Worm (Caenorhabditis elegans) whole organism, young adult: Measurements from ENCODE around the gene C17A2.4.

ENCODE experiments used
- B0261.1 ChIP-seq: sonication (generic microtip); optimal IDR thresholded peaks from 2 replicates; lab custom pipeline; 2016; ENCODE audit warnings: mild to moderate bottlenecking, missing genetic modification characterization, moderate library complexity, missing compliant biosample characterization
- B0336.3 ChIP-seq: fragments of 200-800 bp; sonication (Bioruptor generic); IDR thresholded peaks from 2 replicates; pipeline ENCODE4 v1.3.6; 2022; ENCODE audit warnings: missing genetic modification characterization, missing compliant biosample characterization
- C06A6.2 ChIP-seq: fragments of 200-800 bp; sonication (Bioruptor generic); conservative IDR thresholded peaks from 2 replicates; pipeline ENCODE4 v1.3.6; 2022; ENCODE audit warnings: missing genetic modification characterization, missing compliant biosample characterization
- D2030.7 ChIP-seq: fragments of 200-800 bp; sonication (Bioruptor generic); IDR thresholded peaks from 2 replicates; pipeline ENCODE4 v1.3.6; 2022; ENCODE audit warnings: missing genetic modification reagents, missing genetic modification characterization, missing compliant biosample characterization
- F22D6.2 ChIP-seq: sonication (generic microtip); optimal IDR thresholded peaks from 2 replicates; lab custom pipeline; 2016; ENCODE audit warnings: mild to moderate bottlenecking, missing genetic modification characterization, missing compliant biosample characterization
- F23B12.7 ChIP-seq: sonication (generic microtip); optimal IDR thresholded peaks from 2 replicates; lab custom pipeline; 2017; ENCODE audit warnings: missing genetic modification characterization, mild to moderate bottlenecking, missing compliant biosample characterization, antibody characterized with exemption, moderate library complexity; ENCODE audit not compliant: insufficient read depth
- F33H1.4 ChIP-seq: fragments of 200-800 bp; sonication (Bioruptor generic); IDR thresholded peaks from 2 replicates; pipeline ENCODE4 v1.3.6; 2022; ENCODE audit warnings: missing genetic modification reagents, missing genetic modification characterization, missing compliant biosample characterization
- F37B4.10 ChIP-seq: fragments of 200-800 bp; sonication (Bioruptor generic); IDR thresholded peaks from 2 replicates; pipeline ENCODE4 v1.3.6; 2022; ENCODE audit warnings: missing genetic modification characterization, missing compliant biosample characterization
- F57C9.4 ChIP-seq: sonication (generic microtip); optimal IDR thresholded peaks from 2 replicates; lab custom pipeline; 2017; ENCODE audit warnings: mild to moderate bottlenecking, missing genetic modification characterization, missing compliant biosample characterization
- T26A5.8 ChIP-seq: sonication (generic microtip); optimal IDR thresholded peaks from 2 replicates; lab custom pipeline; 2016; ENCODE audit warnings: missing genetic modification characterization, missing compliant biosample characterization
- Y79H2A.3 ChIP-seq: fragments of 200-800 bp; sonication (Bioruptor generic); conservative IDR thresholded peaks from 2 replicates; pipeline ENCODE4 v1.3.6; 2022; ENCODE audit warnings: missing genetic modification reagents, missing genetic modification characterization, missing compliant biosample characterization
- ZK185.1 ChIP-seq: sonication (generic microtip); optimal IDR thresholded peaks from 2 replicates; lab custom pipeline; 2016; ENCODE audit warnings: mild to moderate bottlenecking, missing genetic modification characterization, missing compliant biosample characterization; ENCODE audit not compliant: poor library complexity, severe bottlenecking
- ama-1 ChIP-seq, 3 experiments: fragments of 150-350 bp in 1 of 3; sonication (generic microtip) in 2 of 3; optimal IDR thresholded peaks; 2 replicates each; lab custom pipeline; 2014 to 2018; ENCODE audit warnings: missing biosample characterization in 2 of 3, missing genetic modification characterization in 2 of 3, missing genetic modification reagents in 2 of 3
- athp-1 ChIP-seq: sonication (generic microtip); optimal IDR thresholded peaks from 2 replicates; lab custom pipeline; 2017; ENCODE audit warnings: mild to moderate bottlenecking, missing genetic modification characterization, missing compliant biosample characterization
- attf-3 ChIP-seq: fragments of 200-800 bp; sonication (Bioruptor generic); conservative IDR thresholded peaks from 2 replicates; pipeline ENCODE4 v1.3.6; 2022; ENCODE audit warnings: missing genetic modification reagents, missing genetic modification characterization, missing compliant biosample characterization
- attf-5 ChIP-seq: fragments of 200-800 bp; sonication (Bioruptor generic); optimal IDR thresholded peaks from 2 replicates; lab custom pipeline; 2018; ENCODE audit warnings: mild to moderate bottlenecking, missing genetic modification characterization, missing compliant biosample characterization
- attf-6 ChIP-seq: fragments of 200-800 bp; sonication (Bioruptor generic); IDR thresholded peaks from 2 replicates; pipeline ENCODE4 v1.3.6; 2022; ENCODE audit warnings: missing genetic modification reagents, missing genetic modification characterization, missing compliant biosample characterization
- ccch-3 ChIP-seq: fragments of 200-800 bp; sonication (Bioruptor generic); optimal IDR thresholded peaks from 2 replicates; lab custom pipeline; 2018; ENCODE audit warnings: mild to moderate bottlenecking, missing genetic modification characterization, missing compliant biosample characterization
- ceh-79 ChIP-seq: sonication (generic microtip); optimal IDR thresholded peaks from 2 replicates; lab custom pipeline; 2017; ENCODE audit warnings: mild to moderate bottlenecking, missing genetic modification characterization, missing compliant biosample characterization
- ceh-91 ChIP-seq: fragments of 200-800 bp; sonication (Bioruptor generic); IDR thresholded peaks from 2 replicates; pipeline ENCODE4 v1.3.6; 2022; ENCODE audit warnings: missing genetic modification reagents, missing genetic modification characterization, missing compliant biosample characterization
- die-1 ChIP-seq: sonication (generic microtip); optimal IDR thresholded peaks from 2 replicates; lab custom pipeline; 2016; ENCODE audit warnings: missing genotype, mild to moderate bottlenecking, missing genetic modification characterization, missing compliant biosample characterization
- egrh-3 ChIP-seq: fragments of 200-800 bp; sonication (Bioruptor generic); IDR thresholded peaks from 2 replicates; pipeline ENCODE4 v1.3.6; 2022; ENCODE audit warnings: missing genetic modification reagents, missing genetic modification characterization, missing compliant biosample characterization
- him-1 ChIP-seq: sonication (generic microtip); optimal IDR thresholded peaks from 2 replicates; lab custom pipeline; 2016; ENCODE audit warnings: missing genotype, missing genetic modification reagents, missing genetic modification characterization, missing compliant biosample characterization
- hmg-1.2 ChIP-seq: fragments of 200-800 bp; sonication (Bioruptor generic); IDR thresholded peaks from 2 replicates; pipeline ENCODE4 v1.3.6; 2022; ENCODE audit warnings: missing genetic modification reagents, missing genetic modification characterization, missing compliant biosample characterization
- hmg-20 ChIP-seq: fragments of 200-800 bp; sonication (Bioruptor generic); IDR thresholded peaks from 2 replicates; pipeline ENCODE4 v1.3.6; 2022; ENCODE audit warnings: missing genetic modification reagents, missing genetic modification characterization, missing compliant biosample characterization
- hsf-1 ChIP-seq: fragments of 200-800 bp; sonication (Bioruptor generic); IDR thresholded peaks from 2 replicates; pipeline ENCODE4 v1.3.6; 2022; ENCODE audit warnings: missing genetic modification reagents, missing genetic modification characterization, missing compliant biosample characterization
- lin-40 ChIP-seq: sonication (generic microtip); optimal IDR thresholded peaks from 2 replicates; lab custom pipeline; 2016; ENCODE audit warnings: missing genetic modification characterization, mild to moderate bottlenecking, missing compliant biosample characterization, missing genotype, missing genetic modification reagents
- lin-54 ChIP-seq: fragments of 200-800 bp; sonication (Bioruptor generic); optimal IDR thresholded peaks from 2 replicates; lab custom pipeline; 2018; ENCODE audit warnings: mild to moderate bottlenecking, missing genetic modification characterization, missing compliant biosample characterization
- lsl-1 ChIP-seq: fragments of 200-800 bp; sonication (Bioruptor generic); optimal IDR thresholded peaks from 2 replicates; lab custom pipeline; 2018; ENCODE audit warnings: mild to moderate bottlenecking, missing genetic modification characterization, moderate library complexity, missing compliant biosample characterization
- lsy-27 ChIP-seq: sonication (generic microtip); optimal IDR thresholded peaks from 2 replicates; lab custom pipeline; 2017; ENCODE audit warnings: missing genetic modification characterization, mild to moderate bottlenecking, missing compliant biosample characterization, antibody characterized with exemption, missing genotype, borderline replicate concordance; ENCODE audit not compliant: insufficient read depth
- madf-10 ChIP-seq: sonication (generic microtip); optimal IDR thresholded peaks from 2 replicates; lab custom pipeline; 2016; ENCODE audit warnings: mild to moderate bottlenecking, missing genetic modification characterization, missing compliant biosample characterization
- madf-6 ChIP-seq: fragments of 200-800 bp; sonication (Bioruptor generic); IDR thresholded peaks from 2 replicates; pipeline ENCODE4 v1.3.6; 2022; ENCODE audit warnings: missing genetic modification reagents, missing genetic modification characterization, missing compliant biosample characterization
- mcd-1 ChIP-seq: fragments of 200-800 bp; sonication (Bioruptor generic); IDR thresholded peaks from 2 replicates; pipeline ENCODE4 v1.3.6; 2022; ENCODE audit warnings: missing genetic modification reagents, missing genetic modification characterization, missing compliant biosample characterization
- mxl-1 ChIP-seq: sonication (generic microtip); optimal IDR thresholded peaks from 2 replicates; lab custom pipeline; 2016; ENCODE audit warnings: missing genetic modification characterization, missing compliant biosample characterization
- nhr-120 ChIP-seq: fragments of 200-800 bp; sonication (Bioruptor generic); IDR thresholded peaks from 2 replicates; pipeline ENCODE4 v1.3.6; 2022; ENCODE audit warnings: missing genetic modification characterization, missing compliant biosample characterization
- nhr-90 ChIP-seq: sonication (generic microtip); optimal IDR thresholded peaks from 2 replicates; lab custom pipeline; 2016; ENCODE audit warnings: missing genotype, mild to moderate bottlenecking, missing genetic modification characterization, missing compliant biosample characterization
- pbrm-1 ChIP-seq: fragments of 200-800 bp; sonication (Bioruptor generic); IDR thresholded peaks from 2 replicates; pipeline ENCODE4 v1.3.6; 2022; ENCODE audit warnings: missing genetic modification reagents, missing genetic modification characterization, missing compliant biosample characterization
- rcor-1 ChIP-seq: fragments of 200-800 bp; sonication (Bioruptor generic); IDR thresholded peaks from 2 replicates; pipeline ENCODE4 v1.3.6; 2022; ENCODE audit warnings: missing genetic modification reagents, missing genetic modification characterization, missing compliant biosample characterization
- rpc-1 ChIP-seq, 2 experiments: fragments of 150-350 bp in 1 of 2; sonication (generic microtip) in 1 of 2; optimal IDR thresholded peaks; 2 replicates each; lab custom pipeline; 2014 to 2018; ENCODE audit warnings: missing biosample characterization in 1 of 2, missing genetic modification characterization in 1 of 2, missing genetic modification reagents in 1 of 2, missing genotype in 1 of 2
- snpc-1.1 ChIP-seq: sonication (generic microtip); optimal IDR thresholded peaks from 2 replicates; lab custom pipeline; 2017; ENCODE audit warnings: missing genetic modification characterization, mild to moderate bottlenecking, missing compliant biosample characterization, antibody characterized with exemption, moderate library complexity, missing genotype, missing genetic modification reagents; ENCODE audit not compliant: insufficient read depth
- snpc-1.3 ChIP-seq: sonication (generic microtip); optimal IDR thresholded peaks from 2 replicates; lab custom pipeline; 2017; ENCODE audit warnings: missing genetic modification characterization, mild to moderate bottlenecking, missing compliant biosample characterization, antibody characterized with exemption, moderate library complexity, missing genotype, missing genetic modification reagents; ENCODE audit not compliant: insufficient read depth
- snpc-3.4 ChIP-seq: sonication (generic microtip); optimal IDR thresholded peaks from 2 replicates; lab custom pipeline; 2017; ENCODE audit warnings: missing genetic modification characterization, mild to moderate bottlenecking, missing compliant biosample characterization, antibody characterized with exemption, moderate library complexity, missing genotype, missing genetic modification reagents
- zfh-2 ChIP-seq: fragments of 200-800 bp; sonication (Bioruptor generic); conservative IDR thresholded peaks from 2 replicates; pipeline ENCODE4 v1.3.6; 2022; ENCODE audit warnings: missing genetic modification reagents, missing genetic modification characterization, missing compliant biosample characterization
- ztf-22 ChIP-seq: fragments of 200-800 bp; sonication (Bioruptor generic); optimal IDR thresholded peaks from 2 replicates; lab custom pipeline; 2018; ENCODE audit warnings: mild to moderate bottlenecking, missing genetic modification characterization, moderate library complexity, missing compliant biosample characterization
- ztf-26 ChIP-seq: sonication (generic microtip); optimal IDR thresholded peaks from 2 replicates; lab custom pipeline; 2017; ENCODE audit warnings: missing genetic modification characterization, missing compliant biosample characterization
- ztf-6 ChIP-seq: fragments of 200-800 bp; sonication (Bioruptor generic); IDR thresholded peaks from 2 replicates; pipeline ENCODE4 v1.3.6; 2022; ENCODE audit warnings: missing genetic modification reagents, missing genetic modification characterization, missing compliant biosample characterization

C17A2.4 gene

ce11 chrII:3806964-3807363, 32.7 kb upstream of the C17A2.4 start, which contains the start of gene F54D10.4:
Gene F54D10.4, minus strand, starts transcription at chrII:3807064.
- TF ChIP-seq snpc-3.4 (tag; lab: Kevin White, UChicago) (no peak), madf-6 (GFP tag; lab: Robert Waterston, UW) (0 out of 2 replicates have a peak, but pooled peaks have one; percentile 9)

ce11 chrII:3808104-3808503, 31.6 kb upstream of the C17A2.4 start, which contains the start of gene F54D10.5:
Gene F54D10.5, minus strand, starts transcription at chrII:3808177.
- TF ChIP-seq attf-5 (GFP tag; lab: Kevin White, UChicago) (peak; percentile 25), rcor-1 (GFP tag; lab: Robert Waterston, UW) (peak; percentile 44), ceh-79 (tag; lab: Kevin White, UChicago) (no peak), ztf-26 (no peak), ceh-91 (GFP tag; lab: Robert Waterston, UW) (no peak), D2030.7 (GFP tag; lab: Robert Waterston, UW) (0 out of 2 replicates have a peak, but pooled peaks have one; percentile 33), snpc-1.3 (peak; percentile 57), madf-10 (tag; lab: Kevin White, UChicago) (no peak), F23B12.7 (tag; lab: Kevin White, UChicago) (peak; percentile 67), lsl-1 (GFP tag; lab: Kevin White, UChicago) (no peak), ama-1 (optimal IDR thresholded peaks at IDR 0.05; lab: Kevin White, UChicago) (no peak), ama-1 (GFP tag; optimal IDR thresholded peaks at IDR 0.05; lab: Kevin White, UChicago) (no peak), ztf-22 (GFP tag; lab: Kevin White, UChicago) (no peak), F22D6.2 (tag; lab: Kevin White, UChicago) (no peak), die-1 (tag; lab: Kevin White, UChicago) (no peak), B0336.3 (GFP tag; lab: Robert Waterston, UW) (no peak), egrh-3 (GFP tag; lab: Robert Waterston, UW) (no peak), zfh-2 (no peak), ztf-6 (GFP tag; lab: Robert Waterston, UW) (no peak), attf-3 (GFP tag; lab: Robert Waterston, UW) (no peak), C06A6.2 (GFP tag; lab: Robert Waterston, UW) (no peak; the same call in 1 of the 2 replicates), hmg-20 (GFP tag; lab: Robert Waterston, UW) (no peak), Y79H2A.3 (no peak), B0261.1 (no peak), ZK185.1 (tag; lab: Kevin White, UChicago) (no peak), lin-40 (tag; lab: Kevin White, UChicago) (no peak), F57C9.4 (tag; lab: Kevin White, UChicago) (no peak), F33H1.4 (GFP tag; lab: Robert Waterston, UW) (peak; percentile 22; the same call in 1 of the 2 replicates), athp-1 (tag; lab: Kevin White, UChicago) (no peak), T26A5.8 (tag; lab: Kevin White, UChicago) (no peak), attf-6 (GFP tag; lab: Robert Waterston, UW) (no peak), hsf-1 (no peak), mxl-1 (tag; lab: Kevin White, UChicago) (no peak), snpc-1.1 (peak; percentile 33), nhr-120 (GFP tag; lab: Robert Waterston, UW) (no peak), him-1 (tag; lab: Kevin White, UChicago) (no peak), nhr-90 (tag; lab: Kevin White, UChicago) (no peak), mcd-1 (peak; percentile 73), hmg-1.2 (GFP tag; lab: Robert Waterston, UW) (peak; percentile 30; the same call in 1 of the 2 replicates), ccch-3 (GFP tag; lab: Kevin White, UChicago) (no peak), lsy-27 (tag; lab: Kevin White, UChicago) (no peak), F37B4.10 (GFP tag; lab: Robert Waterston, UW) (no peak), lin-54 (GFP tag; lab: Kevin White, UChicago) (peak; percentile 68), rpc-1 (optimal IDR thresholded peaks at IDR 0.05; lab: Kevin White, UChicago) (peak; percentile 25), rpc-1 (tag; optimal IDR thresholded peaks at IDR 0.05; lab: Kevin White, UChicago) (no peak), pbrm-1 (GFP tag; lab: Robert Waterston, UW) (0 out of 2 replicates have a peak, but pooled peaks have one; percentile 13)
